Fruit fly (Drosophila melanogaster): ENCODE measurements around the gene CG3698.

Gene CG3698

DNA sequence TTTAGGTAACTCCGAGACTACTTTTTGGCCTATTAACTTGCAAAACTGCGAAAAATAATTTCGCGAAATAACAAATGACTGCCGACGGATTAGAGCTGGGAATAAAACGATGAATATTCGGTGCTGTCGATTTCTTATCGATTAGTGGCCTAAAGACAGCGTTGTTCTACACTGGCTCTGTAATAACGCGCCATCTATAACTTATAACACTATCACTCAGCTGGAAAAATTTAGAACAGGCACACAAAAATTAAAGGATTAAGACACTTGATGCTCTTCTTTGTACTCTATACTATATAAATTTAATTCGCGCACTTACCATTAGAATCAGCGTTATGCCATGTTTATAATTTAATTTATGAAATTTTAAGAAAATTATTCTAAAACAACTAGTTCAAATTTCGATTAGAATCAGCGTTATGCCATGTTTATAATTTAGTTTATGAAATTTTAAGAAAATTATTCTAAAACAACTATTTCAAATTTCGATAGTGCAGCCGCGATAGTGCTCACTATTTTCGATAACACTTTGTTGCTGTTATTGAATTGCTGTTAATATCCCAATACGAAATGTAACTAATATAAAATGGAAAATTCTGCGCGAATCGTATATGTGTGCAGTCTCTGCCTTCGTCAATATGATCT, 43.4 kb upstream of the CG3698 start, which contains the start of the genes CSN3 and CG11456 (continued):
- TF ChIP-seq phol (tag; optimal IDR thresholded peaks at IDR 0.05) (peak; percentile 65), Six4 (GFP tag; optimal IDR thresholded peaks at IDR 0.05) (peak; percentile 8), CG1602 (GFP tag; optimal IDR thresholded peaks at IDR 0.05) (peak; percentile 21), shn (GFP tag; optimal IDR thresholded peaks at IDR 0.05) (peak; percentile 6), Gug (GFP tag; IDR thresholded peaks at IDR 0.05) (no peak), yki (optimal IDR thresholded peaks at IDR 0.05) (no peak), CG7556 (GFP tag; optimal IDR thresholded peaks at IDR 0.05) (no peak), zfh1 (GFP tag; IDR thresholded peaks at IDR 0.05) (no peak), HHEX (GFP tag; optimal IDR thresholded peaks at IDR 0.05) (no peak), MBD-R2 (GFP tag; IDR thresholded peaks at IDR 0.05) (peak; percentile 85), Oaz (GFP tag; IDR thresholded peaks at IDR 0.05) (no peak), H15 (GFP tag; IDR thresholded peaks at IDR 0.05) (peak; percentile 38; the same call in 1 of the 3 replicates), pros (GFP tag; optimal IDR thresholded peaks at IDR 0.05) (no peak), bowl (GFP tag; IDR thresholded peaks at IDR 0.05) (no peak), repo (GFP tag; optimal IDR thresholded peaks at IDR 0.05) (peak; percentile 47), lmd (GFP tag; IDR thresholded peaks at IDR 0.05) (peak; percentile 54), Ptx1 (GFP tag; IDR thresholded peaks at IDR 0.05) (peak; percentile 34; the same call in 1 of the 2 replicates), run (tag; optimal IDR thresholded peaks at IDR 0.05) (no peak), cad (GFP tag; optimal IDR thresholded peaks at IDR 0.05) (no peak), Bteb2 (GFP tag; optimal IDR thresholded peaks at IDR 0.05) (peak; percentile 49), C15 (GFP tag; IDR thresholded peaks at IDR 0.05) (no peak), CoRest (tag; optimal IDR thresholded peaks at IDR 0.05) (peak; percentile 58), CG12104 (GFP tag; optimal IDR thresholded peaks at IDR 0.05) (no peak), CG10654 (GFP tag; optimal IDR thresholded peaks at IDR 0.05) (peak; percentile 46), nerfin-2 (GFP tag; IDR thresholded peaks at IDR 0.05; ENCODE audit: partially characterized antibody) (peak; percentile 31; the same call in 1 of the 2 replicates), CG15696 (tag; optimal IDR thresholded peaks at IDR 0.05) (no peak), bigmax (GFP tag; optimal IDR thresholded peaks at IDR 0.05) (no peak), Sry-δ (GFP tag; optimal IDR thresholded peaks at IDR 0.05) (peak; percentile 93), CG10431 (GFP tag; optimal IDR thresholded peaks at IDR 0.05) (no peak), Fer1 (GFP tag; optimal IDR thresholded peaks at IDR 0.05) (no peak), crp (GFP tag; optimal IDR thresholded peaks at IDR 0.05) (peak in 1 of 2 experiments; percentile 80), hth (optimal IDR thresholded peaks at IDR 0.05) (no peak), lab (GFP tag; optimal IDR thresholded peaks at IDR 0.05) (no peak), chif (GFP tag; optimal IDR thresholded peaks at IDR 0.05) (peak; percentile 18 to 33), Oli (tag; optimal IDR thresholded peaks at IDR 0.05) (no peak), gsb-n (tag; optimal IDR thresholded peaks at IDR 0.05) (no peak), slp2 (GFP tag; optimal IDR thresholded peaks at IDR 0.05) (peak; percentile 34), CG6854 (GFP tag; optimal IDR thresholded peaks at IDR 0.05) (no peak), CG43689 (GFP tag; IDR thresholded peaks at IDR 0.05) (no peak), odd (GFP tag; optimal IDR thresholded peaks at IDR 0.05) (no peak), NfI (GFP tag; optimal IDR thresholded peaks at IDR 0.05) (peak; percentile 57), CG1832 (GFP tag; optimal IDR thresholded peaks at IDR 0.05) (no peak), CG12299 (tag; optimal IDR thresholded peaks at IDR 0.05) (no peak), HLHmδ (GFP tag; optimal IDR thresholded peaks at IDR 0.05) (no peak), CG13287 (GFP tag; IDR thresholded peaks at IDR 0.05; ENCODE audit: partially characterized antibody) (peak; percentile 77), NC2β (GFP tag; optimal IDR thresholded peaks at IDR 0.05) (peak; percentile 50), pita (GFP tag; optimal IDR thresholded peaks at IDR 0.05) (no peak), CG17802 (tag; optimal IDR thresholded peaks at IDR 0.05) (peak; percentile 27), Lhr (GFP tag; optimal IDR thresholded peaks at IDR 0.05) (peak; percentile 80), CG9437 (GFP tag; optimal IDR thresholded peaks at IDR 0.05) (no peak), Dbx (GFP tag; IDR thresholded peaks at IDR 0.05) (peak; percentile 67; the same call in 2 of the 3 replicates)

Data from whole organism, embryonic.